Worm (Caenorhabditis elegans) whole organism, young adult: ENCODE data around the gene C16C10.9.

Experiments
- B0261.1 ChIP-seq: sonication (generic microtip); optimal IDR thresholded peaks from 2 replicates; lab custom pipeline; 2016; ENCODE audit warnings: mild to moderate bottlenecking, missing genetic modification characterization, moderate library complexity, missing compliant biosample characterization
- C06A6.2 ChIP-seq: fragments of 200-800 bp; sonication (Bioruptor generic); conservative IDR thresholded peaks from 2 replicates; pipeline ENCODE4 v1.3.6; 2022; ENCODE audit warnings: missing genetic modification characterization, missing compliant biosample characterization
- D2030.7 ChIP-seq: fragments of 200-800 bp; sonication (Bioruptor generic); IDR thresholded peaks from 2 replicates; pipeline ENCODE4 v1.3.6; 2022; ENCODE audit warnings: missing genetic modification reagents, missing genetic modification characterization, missing compliant biosample characterization
- F49E8.2 ChIP-seq: sonication (generic microtip); optimal IDR thresholded peaks from 3 replicates; lab custom pipeline; 2017; ENCODE audit warnings: missing genetic modification characterization, mild to moderate bottlenecking, missing compliant biosample characterization, antibody characterized with exemption, moderate library complexity; ENCODE audit not compliant: insufficient read depth
- F55B11.4 ChIP-seq: sonication (generic microtip); optimal IDR thresholded peaks from 2 replicates; lab custom pipeline; 2016; ENCODE audit warnings: missing compliant biosample characterization, missing genetic modification characterization, borderline replicate concordance; ENCODE audit not compliant: insufficient read depth
- K12H6.12 ChIP-seq: fragments of 200-800 bp; sonication (Bioruptor generic); optimal IDR thresholded peaks from 2 replicates; lab custom pipeline; 2018; ENCODE audit warnings: mild to moderate bottlenecking, missing genetic modification characterization, missing compliant biosample characterization
- T07F8.4 ChIP-seq: sonication (generic microtip); optimal IDR thresholded peaks from 2 replicates; lab custom pipeline; 2016; ENCODE audit warnings: mild to moderate bottlenecking, missing genetic modification characterization, moderate library complexity, missing compliant biosample characterization
- Y53F4B.3 ChIP-seq: fragments of 200-800 bp; sonication (Bioruptor generic); IDR thresholded peaks from 2 replicates; pipeline ENCODE4 v1.3.6; 2022; ENCODE audit warnings: missing genetic modification reagents, missing genetic modification characterization, missing compliant biosample characterization
- Y53G8AR.9 ChIP-seq: fragments of 200-800 bp; sonication (Bioruptor generic); conservative IDR thresholded peaks from 2 replicates; pipeline ENCODE4 v1.3.6; 2022; ENCODE audit warnings: missing genetic modification reagents, missing genetic modification characterization, missing compliant biosample characterization
- Y79H2A.3 ChIP-seq: fragments of 200-800 bp; sonication (Bioruptor generic); conservative IDR thresholded peaks from 2 replicates; pipeline ENCODE4 v1.3.6; 2022; ENCODE audit warnings: missing genetic modification reagents, missing genetic modification characterization, missing compliant biosample characterization
- ZK185.1 ChIP-seq: sonication (generic microtip); optimal IDR thresholded peaks from 2 replicates; lab custom pipeline; 2016; ENCODE audit warnings: mild to moderate bottlenecking, missing genetic modification characterization, missing compliant biosample characterization; ENCODE audit not compliant: poor library complexity, severe bottlenecking
- ama-1 ChIP-seq, 3 experiments: fragments of 150-350 bp in 1 of 3; sonication (generic microtip) in 2 of 3; optimal IDR thresholded peaks; 2 replicates each; lab custom pipeline; 2014 to 2018; ENCODE audit warnings: missing biosample characterization in 2 of 3, missing genetic modification characterization in 2 of 3, missing genetic modification reagents in 2 of 3
- aptf-2 ChIP-seq: fragments of 200-800 bp; sonication (Bioruptor generic); conservative IDR thresholded peaks from 2 replicates; pipeline ENCODE4 v1.3.6; 2022; ENCODE audit warnings: missing genetic modification reagents, missing genetic modification characterization, missing compliant biosample characterization
- atf-7 ChIP-seq: sonication (generic microtip); optimal IDR thresholded peaks from 2 replicates; lab custom pipeline; 2017; ENCODE audit warnings: mild to moderate bottlenecking, missing genetic modification characterization, missing compliant biosample characterization
- athp-1 ChIP-seq: sonication (generic microtip); optimal IDR thresholded peaks from 2 replicates; lab custom pipeline; 2017; ENCODE audit warnings: mild to moderate bottlenecking, missing genetic modification characterization, missing compliant biosample characterization
- ceh-100 ChIP-seq: fragments of 200-800 bp; sonication (Bioruptor generic); IDR thresholded peaks from 2 replicates; pipeline ENCODE4 v1.3.6; 2022; ENCODE audit warnings: missing genetic modification reagents, missing genetic modification characterization, missing compliant biosample characterization
- ceh-79 ChIP-seq: sonication (generic microtip); optimal IDR thresholded peaks from 2 replicates; lab custom pipeline; 2017; ENCODE audit warnings: mild to moderate bottlenecking, missing genetic modification characterization, missing compliant biosample characterization
- ceh-91 ChIP-seq: fragments of 200-800 bp; sonication (Bioruptor generic); IDR thresholded peaks from 2 replicates; pipeline ENCODE4 v1.3.6; 2022; ENCODE audit warnings: missing genetic modification reagents, missing genetic modification characterization, missing compliant biosample characterization
- dox-1 ChIP-seq: fragments of 200-800 bp; sonication (Bioruptor generic); IDR thresholded peaks from 2 replicates; pipeline ENCODE4 v1.3.6; 2022; ENCODE audit warnings: missing genetic modification reagents, missing genetic modification characterization, missing compliant biosample characterization
- efl-1 ChIP-seq: fragments of 150-350 bp; optimal IDR thresholded peaks from 2 replicates; lab custom pipeline; 2014; ENCODE audit warnings: missing biosample characterization, missing genetic modification reagents, missing genetic modification characterization
- hlh-26 ChIP-seq: fragments of 200-800 bp; sonication (Bioruptor generic); conservative IDR thresholded peaks from 2 replicates; pipeline ENCODE4 v1.3.6; 2022; ENCODE audit warnings: missing genetic modification reagents, missing genetic modification characterization, missing compliant biosample characterization
- hmg-20 ChIP-seq: fragments of 200-800 bp; sonication (Bioruptor generic); IDR thresholded peaks from 2 replicates; pipeline ENCODE4 v1.3.6; 2022; ENCODE audit warnings: missing genetic modification reagents, missing genetic modification characterization, missing compliant biosample characterization
- lag-1 ChIP-seq: fragments of 200-800 bp; sonication (Bioruptor generic); IDR thresholded peaks from 2 replicates; pipeline ENCODE4 v1.3.6; 2022; ENCODE audit warnings: missing genetic modification reagents, missing genetic modification characterization, missing compliant biosample characterization
- let-526 ChIP-seq: fragments of 200-800 bp; sonication (Bioruptor generic); IDR thresholded peaks from 2 replicates; pipeline ENCODE4 v1.3.6; 2022; ENCODE audit warnings: missing genetic modification reagents, missing genetic modification characterization, missing compliant biosample characterization
- let-607 ChIP-seq, 2 experiments: fragments of 200-800 bp in 1 of 2; sonication (Bioruptor generic) in 1 of 2; sonication (generic microtip) in 1 of 2; optimal IDR thresholded peaks; 2 replicates each; lab custom pipeline; 2016 to 2018; ENCODE audit warnings: mild to moderate bottlenecking in 2 of 2, missing compliant biosample characterization in 2 of 2, missing genetic modification characterization in 2 of 2, moderate library complexity in 2 of 2, missing genotype in 1 of 2
- lin-35 ChIP-seq, 3 experiments: fragments of 150-350 bp in 2 of 3; sonication (generic microtip) in 1 of 3; optimal IDR thresholded peaks; 2 replicates each; lab custom pipeline; 2014 to 2018; ENCODE audit warnings: missing biosample characterization in 3 of 3, missing genetic modification characterization in 3 of 3, missing genetic modification reagents in 3 of 3
- lin-40 ChIP-seq: sonication (generic microtip); optimal IDR thresholded peaks from 2 replicates; lab custom pipeline; 2016; ENCODE audit warnings: missing genetic modification characterization, mild to moderate bottlenecking, missing compliant biosample characterization, missing genotype, missing genetic modification reagents
- lsl-1 ChIP-seq: fragments of 200-800 bp; sonication (Bioruptor generic); optimal IDR thresholded peaks from 2 replicates; lab custom pipeline; 2018; ENCODE audit warnings: mild to moderate bottlenecking, missing genetic modification characterization, moderate library complexity, missing compliant biosample characterization
- lsy-27 ChIP-seq: sonication (generic microtip); optimal IDR thresholded peaks from 2 replicates; lab custom pipeline; 2017; ENCODE audit warnings: missing genetic modification characterization, mild to moderate bottlenecking, missing compliant biosample characterization, antibody characterized with exemption, missing genotype, borderline replicate concordance; ENCODE audit not compliant: insufficient read depth
- madf-3 ChIP-seq: fragments of 200-800 bp; sonication (Bioruptor generic); IDR thresholded peaks from 2 replicates; pipeline ENCODE4 v1.3.6; 2022; ENCODE audit warnings: missing genetic modification reagents, missing genetic modification characterization, missing compliant biosample characterization
- madf-6 ChIP-seq: fragments of 200-800 bp; sonication (Bioruptor generic); IDR thresholded peaks from 2 replicates; pipeline ENCODE4 v1.3.6; 2022; ENCODE audit warnings: missing genetic modification reagents, missing genetic modification characterization, missing compliant biosample characterization
- mel-28 ChIP-seq: sonication (generic microtip); optimal IDR thresholded peaks from 2 replicates; lab custom pipeline; 2016; ENCODE audit warnings: borderline replicate concordance, mild to moderate bottlenecking, missing genetic modification characterization, missing compliant biosample characterization
- mes-4 ChIP-seq: sonication (generic microtip); optimal IDR thresholded peaks from 2 replicates; lab custom pipeline; 2016; ENCODE audit warnings: missing genotype, missing genetic modification characterization, missing compliant biosample characterization
- nfya-1 ChIP-seq: sonication (generic microtip); optimal IDR thresholded peaks from 2 replicates; lab custom pipeline; 2017; ENCODE audit warnings: antibody characterized with exemption, missing compliant biosample characterization, missing genetic modification characterization, borderline replicate concordance; ENCODE audit not compliant: insufficient read depth
- nfya-2 ChIP-seq: fragments of 200-800 bp; sonication (Bioruptor generic); IDR thresholded peaks from 2 replicates; pipeline ENCODE4 v1.3.6; 2022; ENCODE audit warnings: missing genetic modification reagents, missing genetic modification characterization, missing compliant biosample characterization
- nhr-27 ChIP-seq: fragments of 200-800 bp; sonication (Bioruptor generic); optimal IDR thresholded peaks from 2 replicates; lab custom pipeline; 2018; ENCODE audit warnings: mild to moderate bottlenecking, missing genetic modification characterization, moderate library complexity, missing compliant biosample characterization
- nhr-90 ChIP-seq: sonication (generic microtip); optimal IDR thresholded peaks from 2 replicates; lab custom pipeline; 2016; ENCODE audit warnings: missing genotype, mild to moderate bottlenecking, missing genetic modification characterization, missing compliant biosample characterization
- rcor-1 ChIP-seq: fragments of 200-800 bp; sonication (Bioruptor generic); IDR thresholded peaks from 2 replicates; pipeline ENCODE4 v1.3.6; 2022; ENCODE audit warnings: missing genetic modification reagents, missing genetic modification characterization, missing compliant biosample characterization
- sdz-38 ChIP-seq: sonication (generic microtip); optimal IDR thresholded peaks from 2 replicates; lab custom pipeline; 2016; ENCODE audit warnings: missing genotype, missing genetic modification characterization, missing compliant biosample characterization
- sea-2 ChIP-seq: fragments of 200-800 bp; sonication (Bioruptor generic); IDR thresholded peaks from 2 replicates; pipeline ENCODE4 v1.3.6; 2022; ENCODE audit warnings: missing genetic modification characterization, missing compliant biosample characterization
- snpc-1.1 ChIP-seq: sonication (generic microtip); optimal IDR thresholded peaks from 2 replicates; lab custom pipeline; 2017; ENCODE audit warnings: missing genetic modification characterization, mild to moderate bottlenecking, missing compliant biosample characterization, antibody characterized with exemption, moderate library complexity, missing genotype, missing genetic modification reagents; ENCODE audit not compliant: insufficient read depth
- snpc-4 ChIP-seq, 5 experiments: fragments of 150-350 bp in 1 of 5; sonication (generic microtip) in 4 of 5; optimal IDR thresholded peaks; 2 replicates each; lab custom pipeline; 2014 to 2018; ENCODE audit warnings: missing genetic modification characterization in 5 of 5, missing biosample characterization in 3 of 5, antibody characterized with exemption in 2 of 5, mild to moderate bottlenecking in 2 of 5, missing compliant biosample characterization in 2 of 5, missing genotype in 2 of 5, moderate library complexity in 2 of 5, missing genetic modification reagents in 1 of 5
- tbx-9 ChIP-seq: sonication (generic microtip); optimal IDR thresholded peaks from 2 replicates; lab custom pipeline; 2016; ENCODE audit warnings: borderline replicate concordance, missing genetic modification characterization, inconsistent platforms, missing compliant biosample characterization
- zfh-2 ChIP-seq: fragments of 200-800 bp; sonication (Bioruptor generic); conservative IDR thresholded peaks from 2 replicates; pipeline ENCODE4 v1.3.6; 2022; ENCODE audit warnings: missing genetic modification reagents, missing genetic modification characterization, missing compliant biosample characterization
- zim-3 ChIP-seq: sonication (generic microtip); optimal IDR thresholded peaks from 2 replicates; lab custom pipeline; 2017; ENCODE audit warnings: mild to moderate bottlenecking, missing genetic modification characterization, moderate library complexity, missing compliant biosample characterization
- ztf-22 ChIP-seq: fragments of 200-800 bp; sonication (Bioruptor generic); optimal IDR thresholded peaks from 2 replicates; lab custom pipeline; 2018; ENCODE audit warnings: mild to moderate bottlenecking, missing genetic modification characterization, moderate library complexity, missing compliant biosample characterization
- ztf-26 ChIP-seq: sonication (generic microtip); optimal IDR thresholded peaks from 2 replicates; lab custom pipeline; 2017; ENCODE audit warnings: missing genetic modification characterization, missing compliant biosample characterization

Gene C16C10.9

DNA sequence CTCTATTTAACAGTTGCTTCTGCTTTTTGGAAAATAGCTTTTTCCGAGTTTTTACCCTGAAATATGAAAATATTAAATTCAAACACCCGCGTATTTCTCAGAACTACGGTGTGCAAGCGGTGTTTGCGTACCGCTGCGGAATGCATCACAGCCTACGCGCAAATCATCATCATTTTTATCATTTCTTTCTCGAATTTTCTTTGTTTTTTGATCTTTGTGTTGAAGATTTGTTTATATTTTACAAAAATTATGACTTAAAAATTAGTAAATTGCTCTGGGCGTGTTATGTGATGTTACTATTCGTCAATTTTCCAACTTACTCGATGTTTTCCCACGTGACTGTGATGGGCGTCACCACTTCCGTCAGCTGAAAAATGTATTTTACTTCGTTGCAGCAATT, 6.3 kb downstream of the C16C10.9 start:
- TF ChIP-seq dox-1 (GFP tag; lab: Robert Waterston, UW) (peak; percentile 48), ama-1 (optimal IDR thresholded peaks at IDR 0.05; lab: Kevin White, UChicago) (peak; percentile 67), ama-1 (GFP tag; optimal IDR thresholded peaks at IDR 0.05; lab: Kevin White, UChicago) (no peak), aptf-2 (no peak), lin-40 (tag; lab: Kevin White, UChicago) (peak; percentile 41), zim-3 (no peak), snpc-1.1 (tag; lab: Kevin White, UChicago) (no peak), efl-1 (GFP tag; lab: Kevin White, UChicago) (peak; percentile 80), C06A6.2 (no peak), tbx-9 (tag; lab: Kevin White, UChicago) (no peak), rcor-1 (GFP tag; lab: Robert Waterston, UW) (no peak), zfh-2 (GFP tag; lab: Robert Waterston, UW) (no peak), hlh-26 (GFP tag; lab: Robert Waterston, UW) (no peak), ceh-91 (GFP tag; lab: Robert Waterston, UW) (no peak), atf-7 (tag; lab: Kevin White, UChicago) (no peak), athp-1 (tag; lab: Kevin White, UChicago) (no peak), K12H6.12 (tag; lab: Kevin White, UChicago) (peak; percentile 28), let-607 (tag; optimal IDR thresholded peaks at IDR 0.05; lab: Kevin White, UChicago) (no peak), lag-1 (no peak), mel-28 (no peak), nfya-1 (tag; lab: Kevin White, UChicago) (no peak), mes-4 (tag; lab: Kevin White, UChicago) (no peak), F55B11.4 (tag; lab: Kevin White, UChicago) (no peak), F49E8.2 (tag; lab: Kevin White, UChicago) (no peak), Y79H2A.3 (GFP tag; lab: Robert Waterston, UW) (no peak), T07F8.4 (tag; lab: Kevin White, UChicago) (no peak), nhr-27 (tag; lab: Kevin White, UChicago) (no peak), let-526 (GFP tag; lab: Robert Waterston, UW) (no peak), snpc-4 (GFP tag; optimal IDR thresholded peaks at IDR 0.05; lab: Kevin White, UChicago) (no peak), snpc-4 (tag; optimal IDR thresholded peaks at IDR 0.05; lab: Kevin White, UChicago) (peak in 3 of 4 experiments; percentile 7 to 39 (median 12)), ztf-22 (no peak), sdz-38 (tag; lab: Kevin White, UChicago) (no peak), ceh-100 (GFP tag; lab: Robert Waterston, UW) (no peak), hmg-20 (no peak), ZK185.1 (peak; percentile 33), lsy-27 (no peak), nhr-90 (no peak), sea-2 (no peak), Y53G8AR.9 (GFP tag; lab: Robert Waterston, UW) (no peak), madf-3 (no peak), Y53F4B.3 (GFP tag; lab: Robert Waterston, UW) (no peak), lin-35 (GFP tag; optimal IDR thresholded peaks at IDR 0.05; lab: Kevin White, UChicago) (peak in 2 of 3 experiments; percentile 17 to 94), ztf-26 (tag; lab: Kevin White, UChicago) (no peak), D2030.7 (GFP tag; lab: Robert Waterston, UW) (no peak), madf-6 (GFP tag; lab: Robert Waterston, UW) (peak; percentile 57), nfya-2 (GFP tag; lab: Robert Waterston, UW) (no peak), ceh-79 (no peak), lsl-1 (GFP tag; lab: Kevin White, UChicago) (peak; percentile 74), B0261.1 (tag; lab: Kevin White, UChicago) (no peak)
